Worm (Caenorhabditis elegans) whole organism, L2 larva: ENCODE results near the gene T04G9.7.

Experiments used
- C34F6.9 ChIP-seq: fragments of 150-350 bp; optimal IDR thresholded peaks from 2 replicates; lab custom pipeline; 2014; ENCODE audit warnings: missing biosample characterization, missing genetic modification characterization
- Y55F3AM.14 ChIP-seq: fragments of 200-800 bp; sonication (Bioruptor generic); optimal IDR thresholded peaks from 2 replicates; lab custom pipeline; 2018; ENCODE audit warnings: mild to moderate bottlenecking, missing genetic modification characterization, missing compliant biosample characterization
- alr-1 ChIP-seq: fragments of 150-350 bp; optimal IDR thresholded peaks from 2 replicates; lab custom pipeline; 2014; ENCODE audit warnings: missing biosample characterization, missing genetic modification characterization
- egl-27 ChIP-seq: sonication (generic microtip); optimal IDR thresholded peaks from 3 replicates; lab custom pipeline; 2017; ENCODE audit warnings: missing biosample characterization, missing genetic modification reagents, missing genetic modification characterization
- elt-3 ChIP-seq: sonication (generic microtip); optimal IDR thresholded peaks from 2 replicates; lab custom pipeline; 2017; ENCODE audit warnings: missing biosample characterization, missing genetic modification characterization
- fos-1 ChIP-seq: fragments of 150-350 bp; optimal IDR thresholded peaks from 2 replicates; lab custom pipeline; 2014; ENCODE audit warnings: missing biosample characterization, missing genetic modification characterization
- lin-13 ChIP-seq: fragments of 150-350 bp; optimal IDR thresholded peaks from 2 replicates; lab custom pipeline; 2014; ENCODE audit warnings: missing biosample characterization, missing genetic modification reagents, missing genetic modification characterization
- lin-39 ChIP-seq: fragments of 150-350 bp; optimal IDR thresholded peaks from 2 replicates; lab custom pipeline; 2014; ENCODE audit warnings: missing biosample characterization, missing genetic modification reagents, missing genetic modification characterization
- nhr-237 ChIP-seq: fragments of 150-350 bp; optimal IDR thresholded peaks from 2 replicates; lab custom pipeline; 2014; ENCODE audit warnings: missing biosample characterization, missing genetic modification characterization
- nhr-25 ChIP-seq: fragments of 150-350 bp; sonication (generic microtip); optimal IDR thresholded peaks from 3 replicates; lab custom pipeline; 2014; ENCODE audit warnings: missing biosample characterization, missing genetic modification characterization
- nhr-77 ChIP-seq: fragments of 150-350 bp; optimal IDR thresholded peaks from 2 replicates; lab custom pipeline; 2014; ENCODE audit warnings: missing biosample characterization, missing genetic modification characterization
- skn-1 ChIP-seq: sonication (generic microtip); optimal IDR thresholded peaks from 2 replicates; lab custom pipeline; 2017; ENCODE audit warnings: missing biosample characterization, missing genetic modification characterization
- unc-39 ChIP-seq: fragments of 150-350 bp; optimal IDR thresholded peaks from 2 replicates; lab custom pipeline; 2014; ENCODE audit warnings: missing biosample characterization, missing genetic modification characterization

DNA sequence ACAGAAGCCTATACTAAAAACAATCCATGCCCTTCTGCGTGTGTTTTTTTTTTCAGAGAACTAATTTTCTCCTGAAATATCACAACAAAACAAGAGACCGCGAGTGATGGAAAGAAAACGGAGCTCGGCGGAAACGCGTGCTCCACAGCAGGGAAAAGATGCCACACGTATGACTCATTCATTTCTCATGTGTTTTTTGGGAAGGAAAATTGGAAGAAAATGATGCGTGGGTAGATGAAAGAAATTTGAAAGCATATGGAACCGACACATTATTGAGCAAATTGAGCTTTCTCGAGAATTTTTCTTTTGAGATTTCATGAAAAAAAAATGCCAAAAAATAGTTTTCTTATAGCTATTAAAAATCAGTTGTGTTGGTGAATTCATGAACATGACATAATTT, 44.3 kb upstream of the T04G9.7 start:
- TF ChIP-seq nhr-77 (tag; lab: Kevin White, UChicago) (no peak), lin-39 (no peak), skn-1 (no peak), fos-1 (tag; lab: Kevin White, UChicago) (peak; percentile 47), unc-39 (tag; lab: Kevin White, UChicago) (no peak), nhr-25 (tag; lab: Kevin White, UChicago) (no peak), Y55F3AM.14 (no peak), lin-13 (GFP tag; lab: Kevin White, UChicago) (no peak), egl-27 (tag; lab: Kevin White, UChicago) (no peak), nhr-237 (tag; lab: Kevin White, UChicago) (no peak), C34F6.9 (tag; lab: Kevin White, UChicago) (peak; percentile 4), elt-3 (tag; lab: Kevin White, UChicago) (no peak), alr-1 (tag; lab: Kevin White, UChicago) (no peak)
